Worm (Caenorhabditis elegans) whole organism, young adult: ENCODE data around the gene catp-4.

Experiments used
- B0019.2 ChIP-seq: fragments of 200-800 bp; sonication (Bioruptor generic); conservative IDR thresholded peaks from 2 replicates; pipeline ENCODE4 v1.3.6; 2022; ENCODE audit warnings: missing genetic modification reagents, missing genetic modification characterization, missing compliant biosample characterization
- B0035.1 ChIP-seq: sonication (generic microtip); optimal IDR thresholded peaks from 2 replicates; lab custom pipeline; 2016; ENCODE audit warnings: missing genetic modification characterization, mild to moderate bottlenecking, missing compliant biosample characterization, missing genotype, missing genetic modification reagents
- C17E4.6 ChIP-seq: fragments of 200-800 bp; sonication (Bioruptor generic); IDR thresholded peaks from 2 replicates; pipeline ENCODE4 v1.3.6; 2022; ENCODE audit warnings: missing genetic modification reagents, missing genetic modification characterization, missing compliant biosample characterization
- F22D6.2 ChIP-seq: sonication (generic microtip); optimal IDR thresholded peaks from 2 replicates; lab custom pipeline; 2016; ENCODE audit warnings: mild to moderate bottlenecking, missing genetic modification characterization, missing compliant biosample characterization
- F23B12.7 ChIP-seq: sonication (generic microtip); optimal IDR thresholded peaks from 2 replicates; lab custom pipeline; 2017; ENCODE audit warnings: missing genetic modification characterization, mild to moderate bottlenecking, missing compliant biosample characterization, antibody characterized with exemption, moderate library complexity; ENCODE audit not compliant: insufficient read depth
- F37B4.10 ChIP-seq: fragments of 200-800 bp; sonication (Bioruptor generic); IDR thresholded peaks from 2 replicates; pipeline ENCODE4 v1.3.6; 2022; ENCODE audit warnings: missing genetic modification characterization, missing compliant biosample characterization
- F39B2.1 ChIP-seq: fragments of 200-800 bp; sonication (Bioruptor generic); IDR thresholded peaks from 2 replicates; pipeline ENCODE4 v1.3.6; 2022; ENCODE audit warnings: missing genetic modification reagents, missing genetic modification characterization, missing compliant biosample characterization
- F49E8.2 ChIP-seq: sonication (generic microtip); optimal IDR thresholded peaks from 3 replicates; lab custom pipeline; 2017; ENCODE audit warnings: missing genetic modification characterization, mild to moderate bottlenecking, missing compliant biosample characterization, antibody characterized with exemption, moderate library complexity; ENCODE audit not compliant: insufficient read depth
- K11D2.4 ChIP-seq: fragments of 200-800 bp; sonication (Bioruptor generic); IDR thresholded peaks from 2 replicates; pipeline ENCODE4 v1.3.6; 2022; ENCODE audit warnings: missing genetic modification reagents, missing genetic modification characterization, missing compliant biosample characterization
- T07F8.4 ChIP-seq: sonication (generic microtip); optimal IDR thresholded peaks from 2 replicates; lab custom pipeline; 2016; ENCODE audit warnings: mild to moderate bottlenecking, missing genetic modification characterization, moderate library complexity, missing compliant biosample characterization
- T26A5.8 ChIP-seq: sonication (generic microtip); optimal IDR thresholded peaks from 2 replicates; lab custom pipeline; 2016; ENCODE audit warnings: missing genetic modification characterization, missing compliant biosample characterization
- Y56A3A.18 ChIP-seq: fragments of 200-800 bp; sonication (Bioruptor generic); IDR thresholded peaks from 2 replicates; pipeline ENCODE4 v1.3.6; 2022; ENCODE audit warnings: missing genetic modification reagents, missing genetic modification characterization, missing compliant biosample characterization
- Y79H2A.3 ChIP-seq: fragments of 200-800 bp; sonication (Bioruptor generic); conservative IDR thresholded peaks from 2 replicates; pipeline ENCODE4 v1.3.6; 2022; ENCODE audit warnings: missing genetic modification reagents, missing genetic modification characterization, missing compliant biosample characterization
- akir-1 ChIP-seq: fragments of 200-800 bp; sonication (Bioruptor generic); optimal IDR thresholded peaks from 2 replicates; lab custom pipeline; 2018; ENCODE audit warnings: mild to moderate bottlenecking, missing genetic modification characterization, moderate library complexity, missing compliant biosample characterization
- atf-7 ChIP-seq: sonication (generic microtip); optimal IDR thresholded peaks from 2 replicates; lab custom pipeline; 2017; ENCODE audit warnings: mild to moderate bottlenecking, missing genetic modification characterization, missing compliant biosample characterization
- attf-3 ChIP-seq: fragments of 200-800 bp; sonication (Bioruptor generic); conservative IDR thresholded peaks from 2 replicates; pipeline ENCODE4 v1.3.6; 2022; ENCODE audit warnings: missing genetic modification reagents, missing genetic modification characterization, missing compliant biosample characterization
- attf-5 ChIP-seq: fragments of 200-800 bp; sonication (Bioruptor generic); optimal IDR thresholded peaks from 2 replicates; lab custom pipeline; 2018; ENCODE audit warnings: mild to moderate bottlenecking, missing genetic modification characterization, missing compliant biosample characterization
- ceh-27 ChIP-seq: fragments of 200-800 bp; sonication (Bioruptor generic); optimal IDR thresholded peaks from 2 replicates; lab custom pipeline; 2018; ENCODE audit warnings: mild to moderate bottlenecking, missing genetic modification characterization, moderate library complexity, missing compliant biosample characterization
- ceh-91 ChIP-seq: fragments of 200-800 bp; sonication (Bioruptor generic); IDR thresholded peaks from 2 replicates; pipeline ENCODE4 v1.3.6; 2022; ENCODE audit warnings: missing genetic modification reagents, missing genetic modification characterization, missing compliant biosample characterization
- dox-1 ChIP-seq: fragments of 200-800 bp; sonication (Bioruptor generic); IDR thresholded peaks from 2 replicates; pipeline ENCODE4 v1.3.6; 2022; ENCODE audit warnings: missing genetic modification reagents, missing genetic modification characterization, missing compliant biosample characterization
- dpl-1 ChIP-seq: fragments of 150-350 bp; optimal IDR thresholded peaks from 2 replicates; lab custom pipeline; 2014; ENCODE audit warnings: missing biosample characterization, missing genetic modification reagents, missing genetic modification characterization
- egl-44 ChIP-seq: fragments of 200-800 bp; sonication (Bioruptor generic); IDR thresholded peaks from 2 replicates; pipeline ENCODE4 v1.3.6; 2022; ENCODE audit warnings: missing genetic modification reagents, missing genetic modification characterization, missing compliant biosample characterization
- egrh-3 ChIP-seq: fragments of 200-800 bp; sonication (Bioruptor generic); IDR thresholded peaks from 2 replicates; pipeline ENCODE4 v1.3.6; 2022; ENCODE audit warnings: missing genetic modification reagents, missing genetic modification characterization, missing compliant biosample characterization
- hmg-1.2 ChIP-seq: fragments of 200-800 bp; sonication (Bioruptor generic); IDR thresholded peaks from 2 replicates; pipeline ENCODE4 v1.3.6; 2022; ENCODE audit warnings: missing genetic modification reagents, missing genetic modification characterization, missing compliant biosample characterization
- hmg-20 ChIP-seq: fragments of 200-800 bp; sonication (Bioruptor generic); IDR thresholded peaks from 2 replicates; pipeline ENCODE4 v1.3.6; 2022; ENCODE audit warnings: missing genetic modification reagents, missing genetic modification characterization, missing compliant biosample characterization
- hrde-1 ChIP-seq: sonication (generic microtip); optimal IDR thresholded peaks from 2 replicates; lab custom pipeline; 2016; ENCODE audit warnings: missing genetic modification characterization, mild to moderate bottlenecking, missing compliant biosample characterization, moderate library complexity, missing genotype, missing genetic modification reagents, borderline replicate concordance
- lag-1 ChIP-seq: fragments of 200-800 bp; sonication (Bioruptor generic); IDR thresholded peaks from 2 replicates; pipeline ENCODE4 v1.3.6; 2022; ENCODE audit warnings: missing genetic modification reagents, missing genetic modification characterization, missing compliant biosample characterization
- lin-54 ChIP-seq: fragments of 200-800 bp; sonication (Bioruptor generic); optimal IDR thresholded peaks from 2 replicates; lab custom pipeline; 2018; ENCODE audit warnings: mild to moderate bottlenecking, missing genetic modification characterization, missing compliant biosample characterization
- madf-10 ChIP-seq: sonication (generic microtip); optimal IDR thresholded peaks from 2 replicates; lab custom pipeline; 2016; ENCODE audit warnings: mild to moderate bottlenecking, missing genetic modification characterization, missing compliant biosample characterization
- madf-6 ChIP-seq: fragments of 200-800 bp; sonication (Bioruptor generic); IDR thresholded peaks from 2 replicates; pipeline ENCODE4 v1.3.6; 2022; ENCODE audit warnings: missing genetic modification reagents, missing genetic modification characterization, missing compliant biosample characterization
- mcd-1 ChIP-seq: fragments of 200-800 bp; sonication (Bioruptor generic); IDR thresholded peaks from 2 replicates; pipeline ENCODE4 v1.3.6; 2022; ENCODE audit warnings: missing genetic modification reagents, missing genetic modification characterization, missing compliant biosample characterization
- mel-28 ChIP-seq: sonication (generic microtip); optimal IDR thresholded peaks from 2 replicates; lab custom pipeline; 2016; ENCODE audit warnings: borderline replicate concordance, mild to moderate bottlenecking, missing genetic modification characterization, missing compliant biosample characterization
- nfyb-1 ChIP-seq: fragments of 200-800 bp; sonication (Bioruptor generic); IDR thresholded peaks from 2 replicates; pipeline ENCODE4 v1.3.6; 2022; ENCODE audit warnings: missing genetic modification reagents, missing genetic modification characterization, missing compliant biosample characterization
- nhr-27 ChIP-seq: fragments of 200-800 bp; sonication (Bioruptor generic); optimal IDR thresholded peaks from 2 replicates; lab custom pipeline; 2018; ENCODE audit warnings: mild to moderate bottlenecking, missing genetic modification characterization, moderate library complexity, missing compliant biosample characterization
- somi-1 ChIP-seq: fragments of 200-800 bp; sonication (Bioruptor generic); optimal IDR thresholded peaks from 2 replicates; lab custom pipeline; 2018; ENCODE audit warnings: mild to moderate bottlenecking, missing genetic modification characterization, missing compliant biosample characterization
- tbp1 ChIP-seq: fragments of 200-800 bp; sonication (Bioruptor generic); optimal IDR thresholded peaks from 2 replicates; lab custom pipeline; 2018; ENCODE audit warnings: mild to moderate bottlenecking, missing genetic modification characterization, missing compliant biosample characterization
- unc-130 ChIP-seq: sonication (generic microtip); optimal IDR thresholded peaks from 2 replicates; lab custom pipeline; 2016; ENCODE audit warnings: missing genetic modification reagents, missing genetic modification characterization, missing compliant biosample characterization
- xnd-1 ChIP-seq: sonication (generic microtip); optimal IDR thresholded peaks from 2 replicates; lab custom pipeline; 2016; ENCODE audit warnings: missing genotype, missing genetic modification reagents, missing genetic modification characterization, missing compliant biosample characterization
- zim-3 ChIP-seq: sonication (generic microtip); optimal IDR thresholded peaks from 2 replicates; lab custom pipeline; 2017; ENCODE audit warnings: mild to moderate bottlenecking, missing genetic modification characterization, moderate library complexity, missing compliant biosample characterization
- ztf-25 ChIP-seq: fragments of 200-800 bp; sonication (Bioruptor generic); IDR thresholded peaks from 2 replicates; pipeline ENCODE4 v1.3.6; 2022; ENCODE audit warnings: missing genetic modification reagents, missing genetic modification characterization, missing compliant biosample characterization
- ztf-28 ChIP-seq: fragments of 200-800 bp; sonication (Bioruptor generic); IDR thresholded peaks from 2 replicates; pipeline ENCODE4 v1.3.6; 2022; ENCODE audit warnings: missing genetic modification reagents, missing genetic modification characterization, missing compliant biosample characterization

The catp-4 gene

ce11 chrII:14561549-14562115 lies 31.7 kb upstream of the catp-4 start, which contains the start of gene mog-4 (continued):
- TF ChIP-seq F22D6.2 (tag; lab: Kevin White, UChicago) (peak; percentile 89), attf-5 (GFP tag; lab: Kevin White, UChicago) (peak; percentile 99), egl-44 (GFP tag; lab: Robert Waterston, UW) (peak; percentile 97), madf-6 (peak; percentile 99), ceh-27 (GFP tag; lab: Kevin White, UChicago) (peak; percentile 97), unc-130 (GFP tag; lab: Kevin White, UChicago) (peak; percentile 97), dox-1 (peak; percentile 100), C17E4.6 (GFP tag; lab: Robert Waterston, UW) (peak; percentile 100), nfyb-1 (GFP tag; lab: Robert Waterston, UW) (peak; percentile 99), ztf-28 (GFP tag; lab: Robert Waterston, UW) (peak; percentile 100), nhr-27 (tag; lab: Kevin White, UChicago) (peak; percentile 58), dpl-1 (peak; percentile 46), attf-3 (GFP tag; lab: Robert Waterston, UW) (peak; percentile 93), zim-3 (tag; lab: Kevin White, UChicago) (peak; percentile 81), F37B4.10 (GFP tag; lab: Robert Waterston, UW) (peak; percentile 96), xnd-1 (tag; lab: Kevin White, UChicago) (peak; percentile 86), tbp1 (GFP tag; lab: Kevin White, UChicago) (peak; percentile 76), T26A5.8 (tag; lab: Kevin White, UChicago) (peak; percentile 7), mcd-1 (GFP tag; lab: Robert Waterston, UW) (peak; percentile 99), somi-1 (peak; percentile 96), akir-1 (GFP tag; lab: Kevin White, UChicago) (peak; percentile 89), hmg-20 (peak; percentile 95), K11D2.4 (peak; percentile 99), F39B2.1 (GFP tag; lab: Robert Waterston, UW) (peak; percentile 95), B0035.1 (tag; lab: Kevin White, UChicago) (peak; percentile 81), egrh-3 (GFP tag; lab: Robert Waterston, UW) (peak; percentile 90), Y56A3A.18 (GFP tag; lab: Robert Waterston, UW) (peak; percentile 99), hmg-1.2 (GFP tag; lab: Robert Waterston, UW) (peak; percentile 100), lag-1 (GFP tag; lab: Robert Waterston, UW) (peak; percentile 99), lin-54 (GFP tag; lab: Kevin White, UChicago) (peak; percentile 97), ceh-91 (GFP tag; lab: Robert Waterston, UW) (peak; percentile 100), B0019.2 (GFP tag; lab: Robert Waterston, UW) (peak; percentile 100), hrde-1 (tag; lab: Kevin White, UChicago) (peak; percentile 85), madf-10 (peak; percentile 93), mel-28 (tag; lab: Kevin White, UChicago) (peak; percentile 76), ztf-25 (GFP tag; lab: Robert Waterston, UW) (peak; percentile 100), F49E8.2 (tag; lab: Kevin White, UChicago) (peak; percentile 51), F23B12.7 (tag; lab: Kevin White, UChicago) (peak; percentile 25), Y79H2A.3 (GFP tag; lab: Robert Waterston, UW) (peak; percentile 100), T07F8.4 (tag; lab: Kevin White, UChicago) (peak; percentile 48), atf-7 (tag; lab: Kevin White, UChicago) (peak; percentile 84)
